Worm (Caenorhabditis elegans): ENCODE measurements around the gene C27B7.5.

ce11 chrIV:8864672-8865071 lies 36.8 kb upstream of the C27B7.5 start:
- TF ChIP-seq pqm-1 (tag; optimal IDR thresholded peaks at IDR 0.05) (no peak), fax-1 (tag; optimal IDR thresholded peaks at IDR 0.05) (no peak), sox-2 (GFP tag; IDR thresholded peaks at IDR 0.05) (no peak), elt-2 (tag; optimal IDR thresholded peaks at IDR 0.05) (no peak), ceh-34 (tag; optimal IDR thresholded peaks at IDR 0.05) (no peak), unc-3 (GFP tag; conservative IDR thresholded peaks at IDR 0.05) (no peak), unc-3 (tag; optimal IDR thresholded peaks at IDR 0.05) (no peak), ama-1 (optimal IDR thresholded peaks at IDR 0.05) (no peak), sox-4 (tag; optimal IDR thresholded peaks at IDR 0.05) (no peak), F13H6.1 (tag; optimal IDR thresholded peaks at IDR 0.05) (no peak), ceh-45 (GFP tag; IDR thresholded peaks at IDR 0.05) (no peak), fkh-10 (GFP tag; optimal IDR thresholded peaks at IDR 0.05) (no peak), hlh-30 (tag; optimal IDR thresholded peaks at IDR 0.05; ENCODE audit: insufficient read depth) (no peak), rnt-1 (tag; optimal IDR thresholded peaks at IDR 0.05) (no peak), C38D4.7 (GFP tag; optimal IDR thresholded peaks at IDR 0.05) (no peak)
